Worm (Caenorhabditis elegans) whole organism, L2 larva: ENCODE results near the gene jud-4.
A peak's percentile ranks its signal among the peaks of the same experiment; 100 is the strongest.

Experiments used
- C34F6.9 ChIP-seq: fragments of 150-350 bp; optimal IDR thresholded peaks from 2 replicates; lab custom pipeline; 2014; ENCODE audit warnings: missing biosample characterization, missing genetic modification characterization
- F13H6.1 ChIP-seq: sonication (generic microtip); optimal IDR thresholded peaks from 2 replicates; lab custom pipeline; 2016; ENCODE audit warnings: missing genetic modification characterization, missing compliant biosample characterization
- R02D3.7 ChIP-seq: fragments of 150-350 bp; optimal IDR thresholded peaks from 2 replicates; lab custom pipeline; 2014; ENCODE audit warnings: missing biosample characterization, missing genetic modification characterization
- Y55F3AM.14 ChIP-seq: fragments of 200-800 bp; sonication (Bioruptor generic); optimal IDR thresholded peaks from 2 replicates; lab custom pipeline; 2018; ENCODE audit warnings: mild to moderate bottlenecking, missing genetic modification characterization, missing compliant biosample characterization
- ZK546.5 ChIP-seq: sonication (generic microtip); optimal IDR thresholded peaks from 2 replicates; lab custom pipeline; 2017; ENCODE audit warnings: missing biosample characterization, missing genetic modification characterization
- alr-1 ChIP-seq: fragments of 150-350 bp; optimal IDR thresholded peaks from 2 replicates; lab custom pipeline; 2014; ENCODE audit warnings: missing biosample characterization, missing genetic modification characterization
- aly-2 ChIP-seq: fragments of 150-350 bp; optimal IDR thresholded peaks from 2 replicates; lab custom pipeline; 2014; ENCODE audit warnings: missing biosample characterization, missing genetic modification characterization
- ama-1 ChIP-seq: fragments of 150-350 bp; optimal IDR thresholded peaks from 2 replicates; lab custom pipeline; 2018; ENCODE audit warnings: inconsistent platforms
- blmp-1 ChIP-seq: sonication (generic microtip); optimal IDR thresholded peaks from 2 replicates; lab custom pipeline; 2017; ENCODE audit warnings: missing genetic modification characterization, mild to moderate bottlenecking, missing compliant biosample characterization, antibody characterized with exemption, moderate library complexity; ENCODE audit not compliant: insufficient read depth
- ceh-16 ChIP-seq: fragments of 150-350 bp; optimal IDR thresholded peaks from 2 replicates; lab custom pipeline; 2014; ENCODE audit warnings: missing biosample characterization, missing genetic modification characterization
- dmd-4 ChIP-seq: sonication (generic microtip); optimal IDR thresholded peaks from 2 replicates; lab custom pipeline; 2017; ENCODE audit warnings: missing biosample characterization, missing genetic modification characterization
- egl-27 ChIP-seq: sonication (generic microtip); optimal IDR thresholded peaks from 3 replicates; lab custom pipeline; 2017; ENCODE audit warnings: missing biosample characterization, missing genetic modification reagents, missing genetic modification characterization
- elt-1 ChIP-seq: fragments of 150-350 bp; optimal IDR thresholded peaks from 2 replicates; lab custom pipeline; 2014; ENCODE audit warnings: missing biosample characterization, missing genetic modification characterization
- elt-3 ChIP-seq: sonication (generic microtip); optimal IDR thresholded peaks from 2 replicates; lab custom pipeline; 2017; ENCODE audit warnings: missing biosample characterization, missing genetic modification characterization
- gmeb-1 ChIP-seq: fragments of 150-350 bp; optimal IDR thresholded peaks from 2 replicates; lab custom pipeline; 2014; ENCODE audit warnings: missing biosample characterization, missing genetic modification characterization
- lin-11 ChIP-seq: fragments of 150-350 bp; sonication (generic microtip); optimal IDR thresholded peaks from 2 replicates; lab custom pipeline; 2014; ENCODE audit warnings: missing biosample characterization, missing genetic modification characterization, inconsistent platforms, mixed read lengths
- lin-13 ChIP-seq: fragments of 150-350 bp; optimal IDR thresholded peaks from 2 replicates; lab custom pipeline; 2014; ENCODE audit warnings: missing biosample characterization, missing genetic modification reagents, missing genetic modification characterization
- lin-39 ChIP-seq: fragments of 150-350 bp; optimal IDR thresholded peaks from 2 replicates; lab custom pipeline; 2014; ENCODE audit warnings: missing biosample characterization, missing genetic modification reagents, missing genetic modification characterization
- lsy-2 ChIP-seq, 2 experiments: fragments of 150-350 bp in 1 of 2; sonication (generic microtip) in 1 of 2; optimal IDR thresholded peaks; 2 replicates each; lab custom pipeline; 2014 to 2017; ENCODE audit warnings: missing biosample characterization in 2 of 2, missing genetic modification characterization in 2 of 2
- mab-5 ChIP-seq: fragments of 150-350 bp; optimal IDR thresholded peaks from 2 replicates; lab custom pipeline; 2014; ENCODE audit warnings: missing biosample characterization, missing genetic modification characterization
- mbf-1 ChIP-seq: sonication (generic microtip); optimal IDR thresholded peaks from 2 replicates; lab custom pipeline; 2017; ENCODE audit warnings: missing biosample characterization, missing genetic modification characterization
- nhr-12 ChIP-seq: fragments of 150-350 bp; optimal IDR thresholded peaks from 2 replicates; lab custom pipeline; 2014; ENCODE audit warnings: missing biosample characterization, missing genetic modification characterization
- nhr-21 ChIP-seq: fragments of 150-350 bp; optimal IDR thresholded peaks from 2 replicates; lab custom pipeline; 2014; ENCODE audit warnings: missing biosample characterization, missing genetic modification characterization
- nhr-23 ChIP-seq: fragments of 150-350 bp; optimal IDR thresholded peaks from 2 replicates; lab custom pipeline; 2014; ENCODE audit warnings: missing biosample characterization, missing genetic modification reagents, missing genetic modification characterization
- nhr-25 ChIP-seq: fragments of 150-350 bp; sonication (generic microtip); optimal IDR thresholded peaks from 3 replicates; lab custom pipeline; 2014; ENCODE audit warnings: missing biosample characterization, missing genetic modification characterization
- nhr-77 ChIP-seq: fragments of 150-350 bp; optimal IDR thresholded peaks from 2 replicates; lab custom pipeline; 2014; ENCODE audit warnings: missing biosample characterization, missing genetic modification characterization
- skn-1 ChIP-seq: sonication (generic microtip); optimal IDR thresholded peaks from 2 replicates; lab custom pipeline; 2017; ENCODE audit warnings: missing biosample characterization, missing genetic modification characterization
- sma-3 ChIP-seq: sonication (generic microtip); optimal IDR thresholded peaks from 2 replicates; lab custom pipeline; 2016; ENCODE audit warnings: missing genetic modification reagents, missing genetic modification characterization, missing compliant biosample characterization
- sma-9 ChIP-seq, 2 experiments: fragments of 150-350 bp in 1 of 2; sonication (generic microtip) in 1 of 2; optimal IDR thresholded peaks; 2 replicates each; lab custom pipeline; 2014 to 2016; ENCODE audit warnings: missing genetic modification characterization in 2 of 2, mild to moderate bottlenecking in 1 of 2, missing biosample characterization in 1 of 2, missing compliant biosample characterization in 1 of 2, missing genetic modification reagents in 1 of 2, moderate library complexity in 1 of 2
- snpc-4 ChIP-seq: fragments of 150-350 bp; optimal IDR thresholded peaks from 2 replicates; lab custom pipeline; 2014; ENCODE audit warnings: missing biosample characterization, missing genetic modification characterization
- unc-62 ChIP-seq: fragments of 150-350 bp; optimal IDR thresholded peaks from 2 replicates; lab custom pipeline; 2014; ENCODE audit warnings: missing biosample characterization, missing genetic modification reagents, missing genetic modification characterization
- zag-1 ChIP-seq: fragments of 150-350 bp; optimal IDR thresholded peaks from 2 replicates; lab custom pipeline; 2014; ENCODE audit warnings: missing biosample characterization, missing genetic modification characterization
- ztf-1 ChIP-seq: fragments of 200-800 bp; sonication (Bioruptor generic); conservative IDR thresholded peaks from 2 replicates; pipeline ENCODE4 v1.3.6; 2022; ENCODE audit warnings: missing genetic modification characterization, missing compliant biosample characterization
- ztf-11 ChIP-seq: sonication (generic microtip); optimal IDR thresholded peaks from 2 replicates; lab custom pipeline; 2017; ENCODE audit warnings: missing biosample characterization, missing genetic modification characterization

jud-4 gene

ce11 chrX:15297396-15297827 is 13.5 kb downstream of the jud-4 start (continued):
- no peak for TF ChIP-seq nhr-12

- TF ChIP-seq aly-2 = no peak
- TF ChIP-seq unc-62 (GFP tag; lab: Kevin White, UChicago) = no peak
- TF ChIP-seq R02D3.7 (tag; lab: Kevin White, UChicago) = no peak
- no peak for TF ChIP-seq skn-1 (tag; lab: Kevin White, UChicago)
- no peak for TF ChIP-seq lsy-2 (tag; optimal IDR thresholded peaks at IDR 0.05; lab: Kevin White, UChicago)
- TF ChIP-seq snpc-4 (tag; lab: Kevin White, UChicago) = no peak
- no peak for TF ChIP-seq mbf-1 (tag; lab: Kevin White, UChicago)
- TF ChIP-seq dmd-4 = no peak
- TF ChIP-seq nhr-12 = no peak
- no peak for TF ChIP-seq nhr-77 (tag; lab: Kevin White, UChicago)
- TF ChIP-seq Y55F3AM.14 (GFP tag; lab: Kevin White, UChicago) = no peak
- no peak for TF ChIP-seq elt-1 (tag; lab: Kevin White, UChicago)
- TF ChIP-seq alr-1 (tag; lab: Kevin White, UChicago) = no peak
- no peak for TF ChIP-seq ZK546.5
- no peak for TF ChIP-seq nhr-21 (tag; lab: Kevin White, UChicago)
- TF ChIP-seq C34F6.9 = no peak
- TF ChIP-seq nhr-25 (tag; lab: Kevin White, UChicago) = no peak
- no peak for TF ChIP-seq elt-3 (tag; lab: Kevin White, UChicago)
- no peak for TF ChIP-seq sma-3 (GFP tag; lab: Kevin White, UChicago)
Observed at ce11 chrX:15300002-15300401, 16.1 kb downstream of the jud-4 start.

ce11 chrX:15302863-15303262 is 18.9 kb downstream of the jud-4 start, which contains the start of gene ser-2:
Gene ser-2 (minus strand): TSS chrX:15302963.
- no peak for TF ChIP-seq ztf-11 (tag; lab: Kevin White, UChicago)
- no peak for TF ChIP-seq ama-1 (lab: Kevin White, UChicago)
- no peak for TF ChIP-seq lin-13 (GFP tag; lab: Kevin White, UChicago)
- TF ChIP-seq ceh-16 (tag; lab: Kevin White, UChicago) = no peak
- TF ChIP-seq skn-1 (tag; lab: Kevin White, UChicago) = no peak
- no peak for TF ChIP-seq mbf-1 (tag; lab: Kevin White, UChicago)
- TF ChIP-seq unc-62 (GFP tag; lab: Kevin White, UChicago) = no peak
- no peak for TF ChIP-seq egl-27
- no peak for TF ChIP-seq sma-9 (GFP tag; optimal IDR thresholded peaks at IDR 0.05; lab: Kevin White, UChicago)
- TF ChIP-seq sma-9 (tag; optimal IDR thresholded peaks at IDR 0.05; lab: Kevin White, UChicago) = no peak
- TF ChIP-seq lin-39 = no peak
- no peak for TF ChIP-seq F13H6.1

ce11 chrX:15307677-15308076 is 23.8 kb downstream of the jud-4 start:
- TF ChIP-seq nhr-77 (tag; lab: Kevin White, UChicago) (no peak), nhr-25 (tag; lab: Kevin White, UChicago) (no peak), blmp-1 (tag; lab: Kevin White, UChicago) (peak; percentile 51)
- TF ChIP-seq, all 48 proteins: peak for 1

- TF ChIP-seq lsy-2 (tag; optimal IDR thresholded peaks at IDR 0.05; lab: Kevin White, UChicago) = no peak
- no peak for TF ChIP-seq nhr-21 (tag; lab: Kevin White, UChicago)
- TF ChIP-seq sma-3 (GFP tag; lab: Kevin White, UChicago) = no peak
- no peak for TF ChIP-seq nhr-23 (tag; lab: Kevin White, UChicago)
- TF ChIP-seq gmeb-1 (tag; lab: Kevin White, UChicago) = no peak
- TF ChIP-seq mab-5 = no peak
- no peak for TF ChIP-seq F13H6.1
- no peak for TF ChIP-seq lin-13 (GFP tag; lab: Kevin White, UChicago)
- no peak for TF ChIP-seq lin-11 (tag; lab: Kevin White, UChicago)
- no peak for TF ChIP-seq ZK546.5
- TF ChIP-seq nhr-25 (tag; lab: Kevin White, UChicago) = no peak
- TF ChIP-seq zag-1 (tag; lab: Kevin White, UChicago) = no peak
- no peak for TF ChIP-seq elt-3 (tag; lab: Kevin White, UChicago)
- TF ChIP-seq ceh-16 (tag; lab: Kevin White, UChicago) = no peak
- no peak for TF ChIP-seq unc-62 (GFP tag; lab: Kevin White, UChicago)
- TF ChIP-seq ama-1 (lab: Kevin White, UChicago) = no peak
- TF ChIP-seq egl-27 = no peak
- no peak for TF ChIP-seq ztf-1 (GFP tag; lab: Robert Waterston, UW)
- TF ChIP-seq lin-39 = no peak
- no peak for TF ChIP-seq nhr-12
Observed at ce11 chrX:15308685-15309084, 24.8 kb downstream of the jud-4 start.
